Fruit fly (Drosophila melanogaster) whole organism, adult: ENCODE measurements around the gene Txl.
A peak's percentile ranks its signal among the peaks of the same experiment; 100 is the strongest.

Experiments
- CG11617 ChIP-seq: fragments of 200-800 bp; sonication (Bioruptor generic); optimal IDR thresholded peaks from 2 replicates; lab custom pipeline; 2017; ENCODE audit warnings: mild to moderate bottlenecking, missing biosample characterization, missing genetic modification reagents, missing genetic modification characterization
- CG12768 ChIP-seq: fragments of 200-800 bp; sonication (Bioruptor generic); optimal IDR thresholded peaks from 2 replicates; lab custom pipeline; 2017; ENCODE audit warnings: missing biosample characterization, missing genetic modification characterization, mild to moderate bottlenecking, moderate library complexity, missing genetic modification reagents
- CG14711 ChIP-seq: fragments of 200-800 bp; sonication (Bioruptor generic); optimal IDR thresholded peaks from 2 replicates; lab custom pipeline; 2018; ENCODE audit warnings: missing biosample characterization, mild to moderate bottlenecking, missing genetic modification characterization, moderate library complexity
- CG1620 ChIP-seq: fragments of 200-800 bp; sonication (Bioruptor generic); optimal IDR thresholded peaks from 2 replicates; lab custom pipeline; 2016; ENCODE audit warnings: missing biosample characterization, missing genetic modification characterization
- CG33017 ChIP-seq: fragments of 200-800 bp; sonication (Bioruptor generic); optimal IDR thresholded peaks from 2 replicates; lab custom pipeline; 2018; ENCODE audit warnings: missing biosample characterization, mild to moderate bottlenecking, missing genetic modification characterization, moderate library complexity
- CG5204 ChIP-seq: fragments of 200-800 bp; sonication (Bioruptor generic); optimal IDR thresholded peaks from 2 replicates; lab custom pipeline; 2016; ENCODE audit warnings: missing biosample characterization, missing genetic modification characterization
- CG7045 ChIP-seq: fragments of 200-800 bp; sonication (Bioruptor generic); optimal IDR thresholded peaks from 2 replicates; lab custom pipeline; 2017; ENCODE audit warnings: missing biosample characterization, mild to moderate bottlenecking, missing genetic modification characterization
- CG7101 ChIP-seq: fragments of 200-800 bp; sonication (Bioruptor generic); optimal IDR thresholded peaks from 2 replicates; lab custom pipeline; 2018; ENCODE audit warnings: missing biosample characterization, mild to moderate bottlenecking, missing genetic modification characterization, moderate library complexity
- Clk ChIP-seq: fragments of 200-800 bp; sonication (Bioruptor generic); optimal IDR thresholded peaks from 2 replicates; lab custom pipeline; 2017; ENCODE audit warnings: missing biosample characterization, missing genetic modification characterization
- Crg-1 ChIP-seq: fragments of 200-800 bp; sonication (Bioruptor generic); optimal IDR thresholded peaks from 2 replicates; lab custom pipeline; 2016; ENCODE audit warnings: missing biosample characterization, missing genetic modification characterization
- Hr96 ChIP-seq: fragments of 200-800 bp; sonication (Bioruptor generic); optimal IDR thresholded peaks from 2 replicates; lab custom pipeline; 2016; ENCODE audit warnings: missing biosample characterization, missing genetic modification characterization
- Mnt ChIP-seq: fragments of 200-800 bp; sonication (Bioruptor generic); optimal IDR thresholded peaks from 2 replicates; lab custom pipeline; 2016; ENCODE audit warnings: missing biosample characterization, mild to moderate bottlenecking, missing genetic modification characterization
- bab1 ChIP-seq: fragments of 200-800 bp; sonication (Bioruptor generic); optimal IDR thresholded peaks from 3 replicates; lab custom pipeline; 2019; ENCODE audit warnings: missing biosample characterization, mild to moderate bottlenecking, missing genetic modification characterization, moderate library complexity
- cic ChIP-seq: fragments of 200-800 bp; sonication (Bioruptor generic); optimal IDR thresholded peaks from 2 replicates; lab custom pipeline; 2017; ENCODE audit warnings: missing biosample characterization, mild to moderate bottlenecking, missing genetic modification characterization, moderate library complexity
- cnc ChIP-seq, 2 experiments: fragments of >200 bp; optimal IDR thresholded peaks; 2 replicates each; lab custom pipeline; 2017
- kay ChIP-seq: fragments of 200-800 bp; sonication (Bioruptor generic); peaks from one replicate; lab custom pipeline; 2016; ENCODE audit warnings: missing biosample characterization, missing genetic modification characterization, borderline replicate concordance
- ovo ChIP-seq: fragments of 200-800 bp; sonication (Bioruptor generic); optimal IDR thresholded peaks from 2 replicates; lab custom pipeline; 2016; ENCODE audit warnings: missing biosample characterization, missing genetic modification characterization
- pad ChIP-seq: fragments of 200-800 bp; sonication (Bioruptor generic); optimal IDR thresholded peaks from 3 replicates; lab custom pipeline; 2017; ENCODE audit warnings: missing biosample characterization, missing genetic modification characterization, mild to moderate bottlenecking, moderate library complexity, missing genetic modification reagents
- tj ChIP-seq: fragments of 200-800 bp; sonication (Bioruptor generic); optimal IDR thresholded peaks from 3 replicates; lab custom pipeline; 2017; ENCODE audit warnings: missing biosample characterization, mild to moderate bottlenecking, missing genetic modification characterization, moderate library complexity
- toe ChIP-seq: fragments of 200-800 bp; sonication (Bioruptor generic); optimal IDR thresholded peaks from 2 replicates; lab custom pipeline; 2016; ENCODE audit warnings: missing biosample characterization, missing genetic modification characterization

The Txl gene

dm6 chr3L:5765844-5766200, at the start of gene Txl:
Gene Txl, plus strand, starts transcription at chr3L:5765846.
- TF ChIP-seq Hr96 (GFP tag; lab: Kevin White, UChicago): no peak
- peak; percentile 85 to 95 for TF ChIP-seq cnc (optimal IDR thresholded peaks at IDR 0.05; lab: Kevin White, UChicago)

DNA sequence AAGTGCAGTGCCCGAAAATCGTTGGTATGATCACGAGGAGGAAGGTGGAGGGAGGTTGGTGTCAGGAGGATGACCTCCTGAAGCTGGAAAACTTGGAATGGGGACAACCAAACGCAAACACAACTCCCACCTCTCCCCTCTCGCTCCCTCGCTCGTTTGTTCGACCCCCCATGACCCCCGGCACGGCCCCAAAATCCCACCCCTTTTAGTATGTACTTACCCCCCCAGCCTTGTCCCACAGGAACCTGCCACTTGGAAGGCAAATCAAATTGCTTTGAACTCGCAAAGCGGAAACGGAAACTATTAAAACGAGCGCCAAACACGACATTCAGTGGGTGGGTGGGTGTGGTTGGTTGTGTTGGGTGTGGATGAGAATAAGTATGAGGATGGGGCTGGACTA, 34.0 kb upstream of the Txl start:
- TF ChIP-seq Clk (GFP tag; lab: Kevin White, UChicago) (no peak), bab1 (GFP tag; lab: Kevin White, UChicago) (no peak), ovo (GFP tag; lab: Kevin White, UChicago) (no peak), cnc (optimal IDR thresholded peaks at IDR 0.05; lab: Kevin White, UChicago) (no peak), CG7045 (GFP tag; lab: Kevin White, UChicago) (no peak), kay (GFP tag; lab: Kevin White, UChicago) (no peak), CG7101 (tag; lab: Kevin White, UChicago) (no peak), CG14711 (tag; lab: Kevin White, UChicago) (no peak), tj (GFP tag; lab: Kevin White, UChicago) (no peak), Mnt (GFP tag; lab: Kevin White, UChicago) (no peak), CG11617 (GFP tag; lab: Kevin White, UChicago) (no peak), Hr96 (GFP tag; lab: Kevin White, UChicago) (no peak), Crg-1 (GFP tag; lab: Kevin White, UChicago) (no peak), CG5204 (GFP tag; lab: Kevin White, UChicago) (no peak)

dm6 chr3L:5749616-5750336, 15.9 kb upstream of the Txl start:
- TF ChIP-seq pad (GFP tag; lab: Kevin White, UChicago) (no peak), CG12768 (no peak), cic (peak; percentile 13), CG14711 (tag; lab: Kevin White, UChicago) (no peak), Mnt (GFP tag; lab: Kevin White, UChicago) (peak; percentile 11), Hr96 (GFP tag; lab: Kevin White, UChicago) (no peak), tj (GFP tag; lab: Kevin White, UChicago) (no peak), Clk (GFP tag; lab: Kevin White, UChicago) (peak; percentile 62), CG11617 (GFP tag; lab: Kevin White, UChicago) (no peak), CG1620 (GFP tag; lab: Kevin White, UChicago) (peak; percentile 9), CG33017 (tag; lab: Kevin White, UChicago) (no peak), CG7101 (tag; lab: Kevin White, UChicago) (no peak), Crg-1 (GFP tag; lab: Kevin White, UChicago) (no peak), cnc (optimal IDR thresholded peaks at IDR 0.05; lab: Kevin White, UChicago) (no peak), CG5204 (GFP tag; lab: Kevin White, UChicago) (no peak), CG7045 (GFP tag; lab: Kevin White, UChicago) (no peak), bab1 (GFP tag; lab: Kevin White, UChicago) (peak; percentile 60), toe (no peak), kay (GFP tag; lab: Kevin White, UChicago) (peak; percentile 91), ovo (GFP tag; lab: Kevin White, UChicago) (peak; percentile 51)

DNA sequence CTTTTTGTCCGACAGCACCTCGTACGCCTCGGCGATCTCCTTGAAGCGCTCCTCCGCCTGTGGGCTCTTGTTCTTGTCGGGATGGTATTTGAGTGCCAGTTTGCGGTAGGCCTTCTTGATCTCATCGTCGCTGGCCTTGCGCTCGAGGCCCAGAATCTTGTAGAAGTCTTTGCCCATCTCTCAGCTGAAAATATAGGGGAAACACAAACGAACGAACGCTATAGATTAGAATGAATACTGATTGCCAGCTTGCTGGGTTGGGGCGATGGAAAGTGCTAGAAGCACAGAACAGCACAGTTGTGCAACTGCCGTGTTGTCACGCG, 14.3 kb upstream of the Txl start:
- peak; percentile 88 for TF ChIP-seq Clk (GFP tag; lab: Kevin White, UChicago)
- no peak for TF ChIP-seq bab1 (GFP tag; lab: Kevin White, UChicago)
- TF ChIP-seq toe: no peak
- TF ChIP-seq cic: no peak
- no peak for TF ChIP-seq CG11617 (GFP tag; lab: Kevin White, UChicago)
- TF ChIP-seq CG5204 (GFP tag; lab: Kevin White, UChicago): no peak

- peak; percentile 56 for TF ChIP-seq CG7101 (tag; lab: Kevin White, UChicago)
- peak; percentile 67 for TF ChIP-seq CG5204 (GFP tag; lab: Kevin White, UChicago)
- peak; percentile 45 for TF ChIP-seq CG33017 (tag; lab: Kevin White, UChicago)
- peak; percentile 90 for TF ChIP-seq kay (GFP tag; lab: Kevin White, UChicago)
- TF ChIP-seq Clk (GFP tag; lab: Kevin White, UChicago): no peak
- peak; percentile 28 for TF ChIP-seq CG1620 (GFP tag; lab: Kevin White, UChicago)
- TF ChIP-seq cic: peak; percentile 82
- peak; percentile 58 for TF ChIP-seq toe
- TF ChIP-seq CG14711 (tag; lab: Kevin White, UChicago): peak; percentile 98
- peak; percentile 32 for TF ChIP-seq CG7045 (GFP tag; lab: Kevin White, UChicago)
- TF ChIP-seq Mnt (GFP tag; lab: Kevin White, UChicago): peak; percentile 73
- peak; percentile 84 for TF ChIP-seq bab1 (GFP tag; lab: Kevin White, UChicago)
- TF ChIP-seq CG12768: peak; percentile 65
- peak; percentile 57 for TF ChIP-seq ovo (GFP tag; lab: Kevin White, UChicago)
- TF ChIP-seq Hr96 (GFP tag; lab: Kevin White, UChicago): peak; percentile 47
- no peak for TF ChIP-seq cnc (optimal IDR thresholded peaks at IDR 0.05; lab: Kevin White, UChicago)
- no peak for TF ChIP-seq pad (GFP tag; lab: Kevin White, UChicago)
- peak; percentile 62 for TF ChIP-seq Crg-1 (GFP tag; lab: Kevin White, UChicago)
- peak; percentile 60 for TF ChIP-seq tj (GFP tag; lab: Kevin White, UChicago)
- TF ChIP-seq CG11617 (GFP tag; lab: Kevin White, UChicago): peak; percentile 68
Observed at dm6 chr3L:5751740-5752579, 13.7 kb upstream of the Txl start, which contains the start of gene DnaJ-1. Gene DnaJ-1, minus strand, starts transcription at chr3L:5752189.
